Fruit fly (Drosophila melanogaster): ENCODE measurements around the gene CG8360.
A peak's percentile ranks its signal among the peaks of the same experiment; 100 is the strongest.

CG8360 gene

DNA sequence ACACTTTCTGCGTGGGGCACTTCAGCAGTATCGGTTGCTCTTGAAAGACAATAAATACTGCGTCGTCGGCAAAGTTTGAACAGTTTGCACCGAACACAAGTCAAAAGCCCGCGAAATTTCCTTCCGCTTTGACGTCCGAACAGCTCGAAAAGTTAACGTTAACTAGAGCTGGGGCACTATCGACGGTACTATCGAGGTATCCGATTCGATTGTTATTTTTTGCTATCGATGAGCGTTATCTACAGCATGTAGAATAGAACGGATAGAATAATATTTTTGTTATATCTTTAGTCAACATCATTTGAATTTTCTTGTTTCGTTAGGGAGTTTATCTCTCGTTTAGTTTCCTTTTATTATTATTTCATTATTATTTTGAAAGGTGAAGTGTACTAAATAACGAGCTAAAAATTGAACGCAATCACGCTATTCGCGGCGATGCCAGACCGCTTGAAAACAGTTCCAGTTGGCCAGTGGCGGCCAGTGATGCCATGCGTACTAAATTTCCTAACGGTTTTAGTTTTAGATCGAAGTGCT, 27.0 kb downstream of the CG8360 start, which contains the start of gene Pvr (continued):
- TF ChIP-seq mld (GFP tag; IDR thresholded peaks at IDR 0.05; ENCODE audit: partially characterized antibody), result peak; percentile 82
- peak; percentile 97 for TF ChIP-seq Dll (GFP tag; IDR thresholded peaks at IDR 0.05; ENCODE audit: partially characterized antibody)
- TF ChIP-seq CG15073 (GFP tag; optimal IDR thresholded peaks at IDR 0.05), result no peak
- peak; percentile 85 for TF ChIP-seq CG34224 (GFP tag; IDR thresholded peaks at IDR 0.05; ENCODE audit: partially characterized antibody)
- TF ChIP-seq CG13775 (GFP tag; optimal IDR thresholded peaks at IDR 0.05), result peak; percentile 17
- TF ChIP-seq CHES-1-like (GFP tag; optimal IDR thresholded peaks at IDR 0.05), result no peak
- TF ChIP-seq CG16813 (GFP tag; IDR thresholded peaks at IDR 0.05; ENCODE audit: partially characterized antibody), result peak; percentile 90
- peak; percentile 4 for TF ChIP-seq Max (GFP tag; optimal IDR thresholded peaks at IDR 0.05)
- TF ChIP-seq CG6813 (GFP tag; optimal IDR thresholded peaks at IDR 0.05), result no peak
- peak; percentile 23 for TF ChIP-seq Dad (GFP tag; optimal IDR thresholded peaks at IDR 0.05)
- TF ChIP-seq Rx (GFP tag; IDR thresholded peaks at IDR 0.05), result no peak
- peak; percentile 11 for TF ChIP-seq grn (GFP tag; optimal IDR thresholded peaks at IDR 0.05)
- peak; percentile 94 for TF ChIP-seq unc-4 (GFP tag; IDR thresholded peaks at IDR 0.05; ENCODE audit: partially characterized antibody)
- TF ChIP-seq exex (tag; optimal IDR thresholded peaks at IDR 0.05), result no peak
- TF ChIP-seq tap (tag; optimal IDR thresholded peaks at IDR 0.05), result no peak
- TF ChIP-seq wdn (GFP tag; IDR thresholded peaks at IDR 0.05), result no peak
- peak; percentile 34; the same call in 1 of the 2 replicates for TF ChIP-seq MBD-R2 (GFP tag; IDR thresholded peaks at IDR 0.05)
- no peak for TF ChIP-seq CG9215 (GFP tag; IDR thresholded peaks at IDR 0.05)
- TF ChIP-seq Antp (GFP tag; optimal IDR thresholded peaks at IDR 0.05), result no peak
- no peak for TF ChIP-seq sug (tag; optimal IDR thresholded peaks at IDR 0.05)
- TF ChIP-seq corto (GFP tag; optimal IDR thresholded peaks at IDR 0.05), result no peak
- no peak for TF ChIP-seq Gsc (GFP tag; IDR thresholded peaks at IDR 0.05)
- TF ChIP-seq CG3726 (GFP tag; IDR thresholded peaks at IDR 0.05), result no peak
- peak; percentile 89 for TF ChIP-seq nerfin-2 (GFP tag; IDR thresholded peaks at IDR 0.05; ENCODE audit: partially characterized antibody)
- peak; percentile 97 for TF ChIP-seq Myb (GFP tag; optimal IDR thresholded peaks at IDR 0.05)
- TF ChIP-seq Jarid2 (GFP tag; optimal IDR thresholded peaks at IDR 0.05), result peak; percentile 88
- TF ChIP-seq CG10366 (GFP tag; IDR thresholded peaks at IDR 0.05), result no peak
- TF ChIP-seq ems (GFP tag; optimal IDR thresholded peaks at IDR 0.05), result peak; percentile 32
- TF ChIP-seq ato (GFP tag; IDR thresholded peaks at IDR 0.05; ENCODE audit: partially characterized antibody), result peak; percentile 91
- TF ChIP-seq HHEX (GFP tag; optimal IDR thresholded peaks at IDR 0.05), result no peak
- no peak for TF ChIP-seq CG14965 (GFP tag; optimal IDR thresholded peaks at IDR 0.05; ENCODE audit: borderline replicate concordance)
- no peak for TF ChIP-seq chm (GFP tag; IDR thresholded peaks at IDR 0.05)
- no peak for TF ChIP-seq ap (GFP tag; IDR thresholded peaks at IDR 0.05)
- TF ChIP-seq CG10543 (GFP tag; optimal IDR thresholded peaks at IDR 0.05), result no peak
- peak; percentile 42 for TF ChIP-seq CG10267 (tag; optimal IDR thresholded peaks at IDR 0.05)
- no peak for TF ChIP-seq Hmx (GFP tag; optimal IDR thresholded peaks at IDR 0.05)
- TF ChIP-seq Adf1 (GFP tag; IDR thresholded peaks at IDR 0.05), result peak; percentile 21; the same call in 1 of the 2 replicates
- no peak for TF ChIP-seq maf-S (GFP tag; optimal IDR thresholded peaks at IDR 0.05)
- TF ChIP-seq CoRest (tag; optimal IDR thresholded peaks at IDR 0.05), result peak; percentile 29
- TF ChIP-seq CG7963 (GFP tag; IDR thresholded peaks at IDR 0.05; ENCODE audit: partially characterized antibody), result peak; percentile 94
- peak; percentile 95 for TF ChIP-seq BEAF-32 (GFP tag; optimal IDR thresholded peaks at IDR 0.05)
- TF ChIP-seq CG10321 (GFP tag; IDR thresholded peaks at IDR 0.05), result no peak
- peak; percentile 53 for TF ChIP-seq CG3847 (GFP tag; IDR thresholded peaks at IDR 0.05)
- peak; percentile 51 for TF ChIP-seq CG13624 (GFP tag; optimal IDR thresholded peaks at IDR 0.05)
- TF ChIP-seq Atf6 (GFP tag; IDR thresholded peaks at IDR 0.05), result no peak
- TF ChIP-seq CG15514 (GFP tag; optimal IDR thresholded peaks at IDR 0.05), result peak; percentile 71
- no peak for TF ChIP-seq D19B (GFP tag; optimal IDR thresholded peaks at IDR 0.05)
- no peak for TF ChIP-seq CG9727 (GFP tag; optimal IDR thresholded peaks at IDR 0.05)
- TF ChIP-seq hkb (optimal IDR thresholded peaks at IDR 0.05), result peak; percentile 77
- no peak for TF ChIP-seq hkb (GFP tag; IDR thresholded peaks at IDR 0.05)
